Worm (Caenorhabditis elegans) whole organism, midembryonic: Measurements from ENCODE around the gene T02E9.5.

Experiments used
- cog-1 ChIP-seq: sonication (generic microtip); optimal IDR thresholded peaks from 2 replicates; lab custom pipeline; 2016; ENCODE audit warnings: missing genetic modification characterization, missing compliant biosample characterization
- ztf-29 ChIP-seq: fragments of 200-800 bp; sonication (Bioruptor generic); IDR thresholded peaks from 2 replicates; pipeline ENCODE4 v1.3.6; 2022; ENCODE audit warnings: missing genetic modification reagents, missing genetic modification characterization, missing compliant biosample characterization

DNA sequence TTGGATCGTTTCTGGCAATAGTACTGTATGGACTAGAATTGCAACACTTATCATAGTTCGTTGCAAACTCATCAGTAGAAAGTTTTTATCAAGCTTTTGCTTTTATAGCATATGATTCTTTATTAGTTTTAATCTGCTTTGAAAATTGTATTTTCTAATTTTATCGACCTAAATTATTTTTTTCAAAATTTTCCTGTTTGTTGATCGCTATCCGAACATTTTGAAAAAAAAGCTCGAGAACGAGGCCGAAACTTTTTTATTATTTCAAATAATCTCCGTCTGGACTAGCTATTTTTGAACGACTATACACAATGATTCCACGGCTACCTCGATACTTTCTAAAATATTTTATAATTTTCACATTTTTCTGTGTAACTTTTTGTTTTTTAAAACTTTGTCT, 44.4 kb downstream of the T02E9.5 start, which contains the start of gene F55C10.4:
- TF ChIP-seq cog-1 (tag; lab: Kevin White, UChicago) (no peak), ztf-29 (no peak)
